Fruit fly (Drosophila melanogaster) whole organism, embryonic: Measurements from ENCODE around the gene CG34238.

Experiments
- CG12659 ChIP-seq: fragments of 200-800 bp; sonication (Bioruptor generic); optimal IDR thresholded peaks from 3 replicates; lab custom pipeline; 2017; ENCODE audit warnings: mild to moderate bottlenecking, missing biosample characterization, missing genetic modification reagents, missing genetic modification characterization
- CG3726 ChIP-seq: fragments of 200-800 bp; sonication (Bioruptor generic); IDR thresholded peaks from 3 replicates; pipeline ENCODE4, ENCODE4 v1.3.6; 2022; ENCODE audit warnings: missing biosample characterization, missing genetic modification characterization
- CG4730 ChIP-seq: fragments of 200-800 bp; sonication (Bioruptor generic); IDR thresholded peaks from 2 replicates; pipeline ENCODE4 v1.3.6; 2022; ENCODE audit warnings: missing biosample characterization, missing genetic modification characterization
- MBD-R2 ChIP-seq: fragments of 200-800 bp; sonication (Bioruptor generic); IDR thresholded peaks from 2 replicates; pipeline ENCODE4 v1.3.6; 2022; ENCODE audit warnings: missing biosample characterization, missing genetic modification characterization
- PHDP ChIP-seq: fragments of 200-800 bp; sonication (Bioruptor generic); optimal IDR thresholded peaks from 3 replicates; lab custom pipeline; 2018; ENCODE audit warnings: missing biosample characterization, mild to moderate bottlenecking, missing genetic modification characterization, moderate library complexity
- al ChIP-seq: fragments of 200-800 bp; sonication (Bioruptor generic); IDR thresholded peaks from 2 replicates; pipeline ENCODE4 v1.3.6; 2022; ENCODE audit warnings: missing biosample characterization, missing genetic modification characterization
- insv ChIP-seq, 2 experiments: fragments of 200-800 bp; sonication (Bioruptor generic); optimal IDR thresholded peaks; 3 replicates each; lab custom pipeline; 2016 to 2018; ENCODE audit warnings: missing biosample characterization in 2 of 2, missing genetic modification characterization in 2 of 2
- nmo ChIP-seq: fragments of 200-800 bp; sonication (Bioruptor generic); optimal IDR thresholded peaks from 2 replicates; lab custom pipeline; 2018; ENCODE audit warnings: missing biosample characterization, mild to moderate bottlenecking, missing genetic modification characterization, moderate library complexity

DNA sequence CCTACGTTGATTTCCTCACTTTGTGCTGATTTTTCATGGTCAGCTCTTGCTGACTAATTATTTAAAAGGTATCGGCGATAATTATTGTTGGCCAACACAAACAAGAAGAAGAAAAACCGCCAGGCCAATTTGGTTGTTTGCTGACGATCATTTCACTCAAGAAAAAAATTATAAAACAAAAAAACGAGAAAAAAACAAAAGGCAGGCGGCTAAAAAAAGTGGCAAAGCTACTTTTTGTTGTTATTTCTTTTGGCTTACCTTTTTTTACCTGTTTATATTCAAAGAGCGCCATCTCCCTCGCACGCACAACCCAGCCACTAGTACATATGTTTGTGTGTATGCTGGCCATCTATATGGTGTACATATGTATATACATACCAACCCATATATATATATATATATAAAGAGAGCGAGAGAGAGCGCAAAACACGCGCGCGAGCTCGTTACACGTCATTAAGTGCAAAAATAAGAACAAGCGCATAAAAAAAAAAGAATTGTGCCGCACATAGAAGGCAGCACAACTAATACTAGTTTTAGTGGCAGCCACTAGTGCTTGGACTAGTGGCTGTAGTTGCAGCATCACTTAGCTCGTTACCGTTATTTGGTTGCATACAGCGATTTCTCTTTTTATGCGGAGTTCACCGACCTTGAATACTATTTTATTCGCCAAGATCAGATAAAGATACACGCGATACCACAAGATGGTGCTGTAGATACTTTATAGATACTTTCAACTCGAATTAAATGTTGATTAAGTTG is 49.5 kb downstream of the CG34238 start:
- TF ChIP-seq insv (GFP tag; optimal IDR thresholded peaks at IDR 0.05; lab: Kevin White, UChicago) (no peak), MBD-R2 (GFP tag; lab: Robert Waterston, UW) (no peak), CG12659 (GFP tag; lab: Kevin White, UChicago) (no peak), al (no peak), nmo (GFP tag; lab: Kevin White, UChicago) (no peak), PHDP (tag; lab: Kevin White, UChicago) (no peak), CG3726 (GFP tag; lab: Robert Waterston, UW) (no peak), CG4730 (GFP tag; lab: Robert Waterston, UW) (no peak)
